Fruit fly (Drosophila melanogaster) Kc167 (cell line): ENCODE data around the gene PGRP-LD.

Source experiments
- Myc ChIP-seq: fragments of >200 bp; optimal IDR thresholded peaks from 2 replicates; lab custom pipeline; 2017; ENCODE audit warnings: missing external identifiers
- Sin3A ChIP-seq: fragments of >200 bp; optimal IDR thresholded peaks from 2 replicates; lab custom pipeline; 2018; ENCODE audit warnings: missing external identifiers
- psq ChIP-seq: fragments of >200 bp; optimal IDR thresholded peaks from 2 replicates; lab custom pipeline; 2017; ENCODE audit warnings: missing external identifiers
- ttk ChIP-seq: sonication (Bioruptor generic); optimal IDR thresholded peaks from 2 replicates; lab custom pipeline; 2017; ENCODE audit warnings: missing external identifiers

dm6 chr3L:5796493-5796998 lies 16.7 kb downstream of the PGRP-LD start, which contains the start of gene Tektin-C:
- TF ChIP-seq ttk (lab: Kevin White, UChicago) (no peak), psq (lab: Kevin White, UChicago) (no peak), Myc (no peak), Sin3A (lab: Kevin White, UChicago) (no peak)
